Worm (Caenorhabditis elegans) whole organism, L4/young adult: ENCODE results near the gene gly-14.

Experiments used
- W03F9.2 ChIP-seq: fragments of 150-350 bp; optimal IDR thresholded peaks from 2 replicates; lab custom pipeline; 2014; ENCODE audit warnings: missing biosample characterization, missing genetic modification characterization
- dao-5 ChIP-seq: sonication (generic microtip); optimal IDR thresholded peaks from 2 replicates; lab custom pipeline; 2016; ENCODE audit warnings: missing genotype, missing genetic modification characterization, moderate library complexity, missing compliant biosample characterization
- him-1 ChIP-seq: sonication (generic microtip); optimal IDR thresholded peaks from 2 replicates; lab custom pipeline; 2016; ENCODE audit warnings: missing genotype, missing genetic modification reagents, missing genetic modification characterization, missing compliant biosample characterization

- no peak for TF ChIP-seq him-1 (tag; lab: Kevin White, UChicago)
- TF ChIP-seq W03F9.2 (tag; lab: Kevin White, UChicago), result no peak
- TF ChIP-seq dao-5 (tag; lab: Kevin White, UChicago), result no peak
Measured at ce11 chrIII:3452563-3453210, 40.4 kb downstream of the gly-14 start, which contains the start of the genes K01A11.3 and C34C12.12.
